Worm (Caenorhabditis elegans) whole organism, early embryonic: ENCODE measurements around the gene srw-113.

Experiments used
- F13C5.2 ChIP-seq: sonication (generic microtip); optimal IDR thresholded peaks from 2 replicates; lab custom pipeline; 2017; ENCODE audit warnings: mild to moderate bottlenecking, missing genetic modification characterization, inconsistent platforms, missing compliant biosample characterization
- ama-1 ChIP-seq: fragments of 150-350 bp; optimal IDR thresholded peaks from 2 replicates; lab custom pipeline; 2014
- flt-1 ChIP-seq: fragments of 200-800 bp; sonication (Bioruptor generic); IDR thresholded peaks from 2 replicates; pipeline ENCODE4 v1.3.6; 2022; ENCODE audit warnings: missing genetic modification characterization, missing compliant biosample characterization
- hmg-4 ChIP-seq: fragments of 200-800 bp; sonication (Bioruptor generic); optimal IDR thresholded peaks from 2 replicates; lab custom pipeline; 2018; ENCODE audit warnings: mild to moderate bottlenecking, missing genetic modification characterization, missing compliant biosample characterization
- tbx-11 ChIP-seq: fragments of 200-800 bp; sonication (Bioruptor generic); IDR thresholded peaks from 2 replicates; pipeline ENCODE4 v1.3.6; 2022; ENCODE audit warnings: missing genetic modification characterization, missing compliant biosample characterization
- tra-4 ChIP-seq: sonication (generic microtip); optimal IDR thresholded peaks from 2 replicates; lab custom pipeline; 2017; ENCODE audit warnings: missing genetic modification characterization, missing compliant biosample characterization

ce11 chrV:15310780-15311179, 22.2 kb upstream of the srw-113 start, which contains the start of gene irld-62:
- no peak for TF ChIP-seq ama-1
- no peak for TF ChIP-seq flt-1 (GFP tag; lab: Robert Waterston, UW)
- no peak for TF ChIP-seq tbx-11 (GFP tag; lab: Robert Waterston, UW)
- no peak for TF ChIP-seq F13C5.2 (tag; lab: Kevin White, UChicago)
- TF ChIP-seq tra-4 (tag; lab: Kevin White, UChicago): no peak
- no peak for TF ChIP-seq hmg-4 (GFP tag; lab: Kevin White, UChicago)
